Fruit fly (Drosophila melanogaster): ENCODE measurements around the gene Dus2.

Gene Dus2

DNA sequence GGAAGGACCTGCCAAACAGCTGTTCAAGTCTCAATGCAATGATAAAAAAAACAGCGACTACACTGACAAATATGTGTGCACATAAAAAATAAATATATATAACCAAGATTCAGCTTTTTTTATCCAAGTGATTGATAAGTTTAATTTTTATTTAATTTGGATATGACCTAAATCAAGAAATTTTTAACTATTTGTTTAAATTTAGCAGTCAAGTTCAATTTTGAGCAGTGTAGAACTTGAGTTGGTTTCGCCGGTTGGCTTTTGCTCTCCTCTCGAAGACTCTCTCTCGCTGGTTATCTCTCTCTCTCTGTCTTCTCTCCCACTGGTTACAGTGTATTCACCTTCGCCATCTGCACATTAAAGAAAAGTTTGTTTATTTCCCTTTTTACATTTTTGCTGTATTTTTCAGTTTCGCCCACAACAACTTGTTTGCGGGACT is 19.7 kb upstream of the Dus2 start (continued):
- TF ChIP-seq CG16813 (GFP tag; IDR thresholded peaks at IDR 0.05; ENCODE audit: partially characterized antibody) (no peak), jing (GFP tag; optimal IDR thresholded peaks at IDR 0.05) (peak; percentile 57), CG13624 (GFP tag; optimal IDR thresholded peaks at IDR 0.05) (peak; percentile 44), Oli (tag; optimal IDR thresholded peaks at IDR 0.05) (peak; percentile 88)

dm6 chrX:14221182-14221581 is 16.6 kb upstream of the Dus2 start:
- TF ChIP-seq pros (GFP tag; optimal IDR thresholded peaks at IDR 0.05) (peak; percentile 39), CG17359 (tag; optimal IDR thresholded peaks at IDR 0.05) (no peak), CG15479 (GFP tag; optimal IDR thresholded peaks at IDR 0.05) (peak; percentile 88), gem (tag; optimal IDR thresholded peaks at IDR 0.05) (no peak), cg (GFP tag; optimal IDR thresholded peaks at IDR 0.05) (peak; percentile 12), gcm (GFP tag; optimal IDR thresholded peaks at IDR 0.05) (peak; percentile 25)

DNA sequence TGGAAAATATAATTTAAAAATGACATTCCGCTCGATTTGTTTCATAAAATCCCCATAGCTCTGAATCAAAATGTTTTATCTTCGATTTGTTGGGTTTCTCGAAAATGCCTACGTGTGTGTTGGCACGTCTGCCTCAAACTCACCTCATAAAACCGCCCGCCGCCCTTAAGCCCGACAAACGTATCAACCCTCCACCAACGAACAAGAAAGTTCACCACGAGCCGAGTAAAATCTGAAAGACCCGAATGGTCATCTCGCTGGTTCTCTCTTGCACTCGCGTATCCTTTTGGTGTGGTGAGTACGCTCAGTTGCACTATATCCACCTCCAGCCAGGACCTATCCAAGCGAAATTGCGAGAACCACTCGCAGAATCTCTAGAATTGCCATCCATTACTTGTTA is 15.8 kb upstream of the Dus2 start:
- TF ChIP-seq CG30403 (GFP tag; optimal IDR thresholded peaks at IDR 0.05) (no peak), ci (GFP tag; IDR thresholded peaks at IDR 0.05) (0 out of 3 replicates have a peak, but pooled peaks have one; percentile 25), Deaf1 (tag; optimal IDR thresholded peaks at IDR 0.05) (peak; percentile 91), crol (GFP tag; IDR thresholded peaks at IDR 0.05) (peak; percentile 94), Scr (GFP tag; IDR thresholded peaks at IDR 0.05; ENCODE audit: partially characterized antibody) (no peak), nerfin-1 (tag; optimal IDR thresholded peaks at IDR 0.05) (peak; percentile 77), scrt (GFP tag; optimal IDR thresholded peaks at IDR 0.05) (no peak), chinmo (GFP tag; IDR thresholded peaks at IDR 0.05; ENCODE audit: partially characterized antibody) (0 out of 4 replicates have a peak, but pooled peaks have one; percentile 37), nom (GFP tag; optimal IDR thresholded peaks at IDR 0.05) (peak; percentile 38)

DNA sequence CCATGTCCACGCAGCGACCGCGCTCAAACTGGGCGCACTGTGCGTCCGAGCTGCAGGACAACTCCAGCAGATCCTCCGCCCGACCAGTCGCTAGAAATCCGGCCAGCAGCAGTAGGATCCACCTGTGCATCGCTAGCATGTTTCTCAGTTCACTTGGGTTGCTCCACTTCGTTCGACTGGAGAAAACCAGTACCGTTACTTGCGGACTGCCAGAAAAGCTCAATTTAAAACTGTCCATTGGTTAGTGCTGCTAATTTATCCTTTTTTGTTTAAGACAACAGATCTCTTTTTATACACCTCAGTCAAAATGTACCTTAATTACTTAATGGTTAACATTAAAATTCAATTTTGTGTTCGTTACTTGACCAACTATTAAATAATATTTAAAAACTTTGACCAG is 12.1 kb upstream of the Dus2 start, which contains the start of gene CG11674:
Gene CG11674, minus strand, starts transcription at position 215 of the 400 bp plus-strand sequence.
- TF ChIP-seq CG17359 (tag; optimal IDR thresholded peaks at IDR 0.05) (no peak), odd (GFP tag; optimal IDR thresholded peaks at IDR 0.05) (no peak), CG10462 (GFP tag; optimal IDR thresholded peaks at IDR 0.05) (no peak), ranshi (GFP tag; IDR thresholded peaks at IDR 0.05) (no peak), CG11504 (tag; optimal IDR thresholded peaks at IDR 0.05) (no peak), YL-1 (GFP tag; optimal IDR thresholded peaks at IDR 0.05) (no peak), Max (GFP tag; optimal IDR thresholded peaks at IDR 0.05) (no peak), grn (GFP tag; optimal IDR thresholded peaks at IDR 0.05) (no peak)

- TF ChIP-seq en (GFP tag; optimal IDR thresholded peaks at IDR 0.05) (no peak), pzg (GFP tag; optimal IDR thresholded peaks at IDR 0.05) (peak; percentile 54), ftz-f1 (GFP tag; optimal IDR thresholded peaks at IDR 0.05) (no peak), stc (GFP tag; IDR thresholded peaks at IDR 0.05) (no peak), crol (GFP tag; IDR thresholded peaks at IDR 0.05) (no peak), sna (GFP tag; IDR thresholded peaks at IDR 0.05; ENCODE audit: partially characterized antibody) (no peak), CG18599 (GFP tag; optimal IDR thresholded peaks at IDR 0.05) (no peak), CG10366 (GFP tag; IDR thresholded peaks at IDR 0.05) (no peak), MESR4 (GFP tag; optimal IDR thresholded peaks at IDR 0.05) (peak; percentile 79), ind (GFP tag; optimal IDR thresholded peaks at IDR 0.05) (no peak), phol (tag; optimal IDR thresholded peaks at IDR 0.05) (no peak), CG17612 (GFP tag; IDR thresholded peaks at IDR 0.05) (no peak), CG8944 (GFP tag; optimal IDR thresholded peaks at IDR 0.05) (no peak), tgo (GFP tag; IDR thresholded peaks at IDR 0.05) (no peak), Dip2 (GFP tag; IDR thresholded peaks at IDR 0.05) (no peak), pnt (GFP tag; optimal IDR thresholded peaks at IDR 0.05) (no peak), Rx (GFP tag; IDR thresholded peaks at IDR 0.05) (no peak), gem (tag; optimal IDR thresholded peaks at IDR 0.05) (no peak), CG4424 (GFP tag; optimal IDR thresholded peaks at IDR 0.05) (no peak), CG3838 (GFP tag; optimal IDR thresholded peaks at IDR 0.05) (no peak), CG13287 (GFP tag; IDR thresholded peaks at IDR 0.05; ENCODE audit: partially characterized antibody) (peak; percentile 27)
Measured at dm6 chrX:14226093-14226492, 11.7 kb upstream of the Dus2 start, which contains the start of gene mRpL38. mRpL38 (plus strand) TSS chrX:14226289.

All from whole organism, embryonic.